Fruit fly (Drosophila melanogaster) whole organism, embryonic: Measurements from ENCODE around the gene CG5235.

Source experiments
- CG11696 ChIP-seq: fragments of 200-800 bp; sonication (Bioruptor generic); IDR thresholded peaks from 2 replicates; pipeline ENCODE4 v1.3.6; 2022; ENCODE audit warnings: missing biosample characterization, missing genetic modification characterization
- CG12236 ChIP-seq: fragments of 200-800 bp; sonication (Bioruptor generic); optimal IDR thresholded peaks from 2 replicates; lab custom pipeline; 2016; ENCODE audit warnings: missing biosample characterization, missing genetic modification characterization
- CG13424 ChIP-seq: fragments of 200-800 bp; sonication (Bioruptor generic); optimal IDR thresholded peaks from 2 replicates; lab custom pipeline; 2019; ENCODE audit warnings: missing biosample characterization, mild to moderate bottlenecking, missing genetic modification characterization, moderate library complexity
- CG14667 ChIP-seq: fragments of 200-800 bp; sonication (Bioruptor generic); IDR thresholded peaks from 2 replicates; pipeline ENCODE4 v1.3.6; 2022; ENCODE audit warnings: missing biosample characterization, missing genetic modification characterization
- CG14860 ChIP-seq: fragments of 200-800 bp; sonication (Bioruptor generic); IDR thresholded peaks from 3 replicates; pipeline ENCODE4 v1.3.6; 2022; ENCODE audit warnings: missing biosample characterization, missing genetic modification characterization; ENCODE audit not compliant: partially characterized antibody
- CG1602 ChIP-seq: fragments of 200-800 bp; sonication (Bioruptor generic); optimal IDR thresholded peaks from 3 replicates; lab custom pipeline; 2016; ENCODE audit warnings: missing biosample characterization, missing genetic modification characterization
- CG16779 ChIP-seq: fragments of 200-800 bp; sonication (Bioruptor generic); IDR thresholded peaks from 2 replicates; pipeline ENCODE4 v1.3.6; 2022; ENCODE audit warnings: missing biosample characterization, missing genetic modification characterization
- CG16863 ChIP-seq: fragments of 200-800 bp; sonication (Bioruptor generic); optimal IDR thresholded peaks from 3 replicates; lab custom pipeline; 2016; ENCODE audit warnings: missing biosample characterization, missing genetic modification characterization
- CG18262 ChIP-seq: fragments of 200-800 bp; optimal IDR thresholded peaks from 3 replicates; lab custom pipeline; 2019; ENCODE audit warnings: missing biosample characterization, mild to moderate bottlenecking, missing genetic modification characterization, moderate library complexity
- CG2129 ChIP-seq: fragments of 200-800 bp; sonication (Bioruptor generic); IDR thresholded peaks from 2 replicates; pipeline ENCODE4 v1.3.6; 2022; ENCODE audit warnings: missing biosample characterization, missing genetic modification characterization; ENCODE audit not compliant: partially characterized antibody
- CG3281 ChIP-seq: fragments of 200-800 bp; sonication (Bioruptor generic); optimal IDR thresholded peaks from 3 replicates; lab custom pipeline; 2017; ENCODE audit warnings: missing biosample characterization, mild to moderate bottlenecking, missing genetic modification characterization
- CG7271 ChIP-seq: fragments of 200-800 bp; sonication (Bioruptor generic); optimal IDR thresholded peaks from 2 replicates; lab custom pipeline; 2018; ENCODE audit warnings: missing biosample characterization, mild to moderate bottlenecking, missing genetic modification characterization, moderate library complexity
- CG9797 ChIP-seq: fragments of 200-800 bp; sonication (Bioruptor generic); optimal IDR thresholded peaks from 3 replicates; lab custom pipeline; 2018; ENCODE audit warnings: missing biosample characterization, mild to moderate bottlenecking, missing genetic modification characterization
- Dek ChIP-seq: fragments of 200-800 bp; sonication (Bioruptor generic); optimal IDR thresholded peaks from 3 replicates; lab custom pipeline; 2019; ENCODE audit warnings: missing biosample characterization, mild to moderate bottlenecking, missing genetic modification characterization, moderate library complexity
- Doc3 ChIP-seq: fragments of 200-800 bp; sonication (Bioruptor generic); IDR thresholded peaks from 3 replicates; pipeline ENCODE4 v1.3.6; 2022; ENCODE audit warnings: missing biosample characterization, missing genetic modification characterization; ENCODE audit not compliant: partially characterized antibody
- Drgx ChIP-seq: fragments of 200-800 bp; sonication (Bioruptor generic); IDR thresholded peaks from 2 replicates; pipeline ENCODE4 v1.3.6; 2022; ENCODE audit warnings: missing biosample characterization, missing genetic modification characterization
- H2.0 ChIP-seq: fragments of 200-800 bp; sonication (Bioruptor generic); IDR thresholded peaks from 2 replicates; pipeline ENCODE4 v1.3.6; 2022; ENCODE audit warnings: missing biosample characterization, missing genetic modification characterization
- HLH3B ChIP-seq: fragments of 200-800 bp; sonication (Bioruptor generic); IDR thresholded peaks from 2 replicates; pipeline ENCODE4 v1.3.6; 2022; ENCODE audit warnings: missing biosample characterization, missing genetic modification characterization
- Hey ChIP-seq: fragments of 200-800 bp; sonication (Bioruptor generic); optimal IDR thresholded peaks from 3 replicates; lab custom pipeline; 2018; ENCODE audit warnings: missing biosample characterization, mild to moderate bottlenecking, missing genetic modification characterization
- Jarid2 ChIP-seq: fragments of 200-800 bp; sonication (Bioruptor generic); optimal IDR thresholded peaks from 3 replicates; lab custom pipeline; 2017; ENCODE audit warnings: mild to moderate bottlenecking, missing biosample characterization, missing genetic modification reagents, missing genetic modification characterization
- Mes4 ChIP-seq: fragments of 200-800 bp; sonication (Bioruptor generic); optimal IDR thresholded peaks from 2 replicates; lab custom pipeline; 2016; ENCODE audit warnings: missing biosample characterization, missing genetic modification characterization
- NC2β ChIP-seq: fragments of 200-800 bp; sonication (Bioruptor generic); optimal IDR thresholded peaks from 2 replicates; lab custom pipeline; 2016; ENCODE audit warnings: missing biosample characterization, missing genetic modification characterization
- Neu2 ChIP-seq: fragments of 200-800 bp; sonication (Bioruptor generic); optimal IDR thresholded peaks from 3 replicates; lab custom pipeline; 2016; ENCODE audit warnings: missing biosample characterization, missing genetic modification characterization, borderline replicate concordance
- Nf-YA ChIP-seq: fragments of 200-800 bp; sonication (Bioruptor generic); IDR thresholded peaks from 2 replicates; pipeline ENCODE4 v1.3.6; 2022; ENCODE audit warnings: missing biosample characterization, missing genetic modification characterization
- Pdp1 ChIP-seq, 2 experiments: fragments of 200-800 bp; sonication (Bioruptor generic); optimal IDR thresholded peaks; 3 replicates each; lab custom pipeline; 2016; ENCODE audit warnings: missing biosample characterization in 2 of 2, missing genetic modification characterization in 2 of 2, mild to moderate bottlenecking in 1 of 2, moderate library complexity in 1 of 2
- Side ChIP-seq: fragments of 200-800 bp; sonication (Bioruptor generic); optimal IDR thresholded peaks from 2 replicates; lab custom pipeline; 2016; ENCODE audit warnings: missing biosample characterization, missing genetic modification characterization
- Sin3A ChIP-seq: fragments of >200 bp; optimal IDR thresholded peaks from 2 replicates; lab custom pipeline; 2018
- Sox100B ChIP-seq: fragments of 200-800 bp; sonication (Bioruptor generic); optimal IDR thresholded peaks from 3 replicates; lab custom pipeline; 2018; ENCODE audit warnings: missing biosample characterization, mild to moderate bottlenecking, missing genetic modification characterization
- Sry-δ ChIP-seq: fragments of 200-800 bp; sonication (Bioruptor generic); optimal IDR thresholded peaks from 2 replicates; lab custom pipeline; 2016; ENCODE audit warnings: missing biosample characterization, missing genetic modification characterization
- Stat92E ChIP-seq, 3 experiments: fragments of >200 bp in 2 of 3; fragments of 200-800 bp in 1 of 3; sonication (Bioruptor generic) in 1 of 3; optimal IDR thresholded peaks; 2 replicates each; lab custom pipeline; 2017 to 2019; ENCODE audit warnings: missing biosample characterization in 3 of 3, missing genetic modification characterization in 3 of 3, mild to moderate bottlenecking in 1 of 3, moderate library complexity in 1 of 3
- Vsx1 ChIP-seq: fragments of 200-800 bp; sonication (Bioruptor generic); optimal IDR thresholded peaks from 2 replicates; lab custom pipeline; 2017; ENCODE audit warnings: missing biosample characterization, mild to moderate bottlenecking, missing genetic modification characterization, missing genetic modification reagents
- abd-A ChIP-seq: fragments of 200-800 bp; sonication (Bioruptor generic); optimal IDR thresholded peaks from 3 replicates; lab custom pipeline; 2019; ENCODE audit warnings: missing biosample characterization, mild to moderate bottlenecking, missing genetic modification characterization, moderate library complexity
- al ChIP-seq: fragments of 200-800 bp; sonication (Bioruptor generic); IDR thresholded peaks from 2 replicates; pipeline ENCODE4 v1.3.6; 2022; ENCODE audit warnings: missing biosample characterization, missing genetic modification characterization
- cato ChIP-seq: fragments of 200-800 bp; sonication (Bioruptor generic); optimal IDR thresholded peaks from 2 replicates; lab custom pipeline; 2016; ENCODE audit warnings: missing biosample characterization, missing genetic modification characterization, borderline replicate concordance
- disco-r ChIP-seq: fragments of 200-800 bp; sonication (Bioruptor generic); optimal IDR thresholded peaks from 2 replicates; lab custom pipeline; 2016; ENCODE audit warnings: missing biosample characterization, missing genetic modification characterization
- ewg ChIP-seq: fragments of 200-800 bp; sonication (Bioruptor generic); optimal IDR thresholded peaks from 3 replicates; lab custom pipeline; 2017; ENCODE audit warnings: mild to moderate bottlenecking, missing biosample characterization, missing genetic modification reagents, missing genetic modification characterization
- fru ChIP-seq: fragments of >200 bp; optimal IDR thresholded peaks from 2 replicates; lab custom pipeline; 2017
- gce ChIP-seq: fragments of 200-800 bp; sonication (Bioruptor generic); IDR thresholded peaks from 3 replicates; pipeline ENCODE4 v1.3.6; 2022; ENCODE audit warnings: missing biosample characterization, missing genetic modification characterization
- gem ChIP-seq: fragments of 200-800 bp; sonication (Bioruptor generic); optimal IDR thresholded peaks from 2 replicates; lab custom pipeline; 2019; ENCODE audit warnings: missing biosample characterization, mild to moderate bottlenecking, missing genetic modification characterization, moderate library complexity
- grn ChIP-seq: fragments of 200-800 bp; sonication (Bioruptor generic); optimal IDR thresholded peaks from 3 replicates; lab custom pipeline; 2017; ENCODE audit warnings: missing biosample characterization, missing genetic modification characterization
- gt ChIP-seq: fragments of 200-800 bp; sonication (Bioruptor generic); IDR thresholded peaks from 2 replicates; pipeline ENCODE4 v1.3.6; 2022; ENCODE audit warnings: missing biosample characterization, missing genetic modification characterization
- ham ChIP-seq: fragments of 200-800 bp; sonication (Bioruptor generic); IDR thresholded peaks from 2 replicates; pipeline ENCODE4 v1.3.6; 2022; ENCODE audit warnings: missing biosample characterization, missing genetic modification characterization
- hkb ChIP-seq, 2 experiments: fragments of 200-800 bp in 1 of 2; fragments of >200 bp in 1 of 2; sonication (Bioruptor generic) in 1 of 2; IDR thresholded peaks in 1 of 2; optimal IDR thresholded peaks in 1 of 2; 2 replicates each; pipeline versions ENCODE4 v1.3.6 to Lab custom; 2017 to 2022; ENCODE audit warnings: missing biosample characterization in 1 of 2, missing genetic modification characterization in 1 of 2
- otp ChIP-seq: fragments of 200-800 bp; sonication (Bioruptor generic); IDR thresholded peaks from 3 replicates; pipeline ENCODE4, ENCODE4 v1.3.6; 2022; ENCODE audit warnings: missing biosample characterization, missing genetic modification characterization
- p53 ChIP-seq: fragments of 200-800 bp; sonication (Bioruptor generic); optimal IDR thresholded peaks from 2 replicates; lab custom pipeline; 2016; ENCODE audit warnings: missing biosample characterization, missing genetic modification characterization
- pita ChIP-seq: fragments of 200-800 bp; sonication (Bioruptor generic); optimal IDR thresholded peaks from 2 replicates; lab custom pipeline; 2017; ENCODE audit warnings: missing biosample characterization, mild to moderate bottlenecking, missing genetic modification characterization
- rib ChIP-seq: fragments of 200-800 bp; sonication (Bioruptor generic); IDR thresholded peaks from 2 replicates; pipeline ENCODE4 v1.3.6; 2022; ENCODE audit warnings: missing biosample characterization, missing genetic modification characterization
- ro ChIP-seq: fragments of 200-800 bp; sonication (Bioruptor generic); IDR thresholded peaks from 2 replicates; pipeline ENCODE4 v1.3.6; 2022; ENCODE audit warnings: missing biosample characterization, missing genetic modification characterization
- run ChIP-seq: fragments of 200-800 bp; sonication (Bioruptor generic); optimal IDR thresholded peaks from 3 replicates; lab custom pipeline; 2018; ENCODE audit warnings: missing biosample characterization, mild to moderate bottlenecking, missing genetic modification characterization
- sens-2 ChIP-seq: fragments of 200-800 bp; sonication (Bioruptor generic); IDR thresholded peaks from 2 replicates; pipeline ENCODE4 v1.3.6; 2022; ENCODE audit warnings: missing biosample characterization, missing genetic modification characterization
- sima ChIP-seq: fragments of 200-800 bp; sonication (Bioruptor generic); optimal IDR thresholded peaks from 2 replicates; lab custom pipeline; 2016; ENCODE audit warnings: missing biosample characterization, missing genetic modification characterization
- so ChIP-seq: fragments of 200-800 bp; sonication (Bioruptor generic); IDR thresholded peaks from 3 replicates; pipeline ENCODE4 v1.3.6; 2022; ENCODE audit warnings: missing biosample characterization, missing genetic modification characterization

The CG5235 gene

DNA sequence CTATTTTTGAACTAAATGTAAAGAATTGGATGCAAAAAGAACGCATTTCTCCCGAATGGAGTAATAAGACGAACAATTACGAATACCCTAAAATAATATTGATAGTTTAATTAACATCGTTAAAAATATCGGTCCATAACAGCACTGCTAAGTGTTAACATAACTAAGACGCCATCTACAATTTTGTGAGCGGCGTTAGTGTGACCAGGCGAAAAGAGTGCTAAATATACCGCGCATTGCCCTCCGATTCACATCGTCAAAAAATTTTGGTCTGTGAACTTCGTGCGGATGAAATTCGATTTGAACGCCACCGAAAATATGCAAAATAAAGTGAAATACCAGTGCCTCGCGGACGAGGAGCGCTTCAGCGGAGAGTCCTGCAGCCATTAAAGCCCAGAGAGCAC is 38.5 kb downstream of the CG5235 start, which contains the start of gene Mbs (continued):
- TF ChIP-seq Pdp1 (GFP tag; optimal IDR thresholded peaks at IDR 0.05; lab: Kevin White, UChicago) = no peak
- TF ChIP-seq Vsx1 (GFP tag; lab: Kevin White, UChicago) = peak; percentile 48
- peak; percentile 37; the same call in 2 of the 3 replicates for TF ChIP-seq Doc3 (GFP tag; lab: Robert Waterston, UW)
- TF ChIP-seq fru (lab: Kevin White, UChicago) = no peak
- no peak for TF ChIP-seq pita
- TF ChIP-seq Sox100B (GFP tag; lab: Kevin White, UChicago) = no peak
- TF ChIP-seq so = peak; percentile 58; the same call in 1 of the 3 replicates
- TF ChIP-seq Hey (tag; lab: Kevin White, UChicago) = no peak
- TF ChIP-seq cato (GFP tag; lab: Kevin White, UChicago) = no peak
- no peak for TF ChIP-seq gt
- no peak for TF ChIP-seq Side (GFP tag; lab: Kevin White, UChicago)
- no peak for TF ChIP-seq Neu2 (GFP tag; lab: Kevin White, UChicago)
- TF ChIP-seq CG16863 = no peak
- peak; percentile 6 for TF ChIP-seq run (tag; lab: Kevin White, UChicago)
- no peak for TF ChIP-seq Drgx (GFP tag; lab: Robert Waterston, UW)
- TF ChIP-seq HLH3B = no peak
- TF ChIP-seq rib (GFP tag; lab: Robert Waterston, UW) = no peak
- TF ChIP-seq CG11696 (GFP tag; lab: Robert Waterston, UW) = no peak
- TF ChIP-seq gem = no peak
- no peak for TF ChIP-seq CG3281 (GFP tag; lab: Kevin White, UChicago)
- no peak for TF ChIP-seq sens-2
- TF ChIP-seq otp (GFP tag; lab: Robert Waterston, UW) = no peak
- no peak for TF ChIP-seq sima
- TF ChIP-seq grn = no peak
- TF ChIP-seq abd-A (tag; lab: Kevin White, UChicago) = peak; percentile 61
- peak; percentile 1 for TF ChIP-seq Dek (tag; lab: Kevin White, UChicago)
- peak; percentile 27 for TF ChIP-seq Sin3A (lab: Kevin White, UChicago)
- TF ChIP-seq Jarid2 (GFP tag; lab: Kevin White, UChicago) = peak; percentile 51
- no peak for TF ChIP-seq al (GFP tag; lab: Robert Waterston, UW)
- no peak for TF ChIP-seq ham (GFP tag; lab: Robert Waterston, UW)
- no peak for TF ChIP-seq NC2β (GFP tag; lab: Kevin White, UChicago)
- no peak for TF ChIP-seq CG7271 (tag; lab: Kevin White, UChicago)
- no peak for TF ChIP-seq CG13424 (tag; lab: Kevin White, UChicago)
- 0 out of 3 replicates have a peak, but pooled peaks have one; percentile 10 for TF ChIP-seq CG14860 (GFP tag; lab: Robert Waterston, UW)
- no peak for TF ChIP-seq hkb (optimal IDR thresholded peaks at IDR 0.05; lab: Kevin White, UChicago)
- peak; percentile 31; the same call in 1 of the 2 replicates for TF ChIP-seq hkb (GFP tag; IDR thresholded peaks at IDR 0.05; lab: Robert Waterston, UW)
- no peak for TF ChIP-seq p53 (GFP tag; lab: Kevin White, UChicago)
- no peak for TF ChIP-seq CG14667 (GFP tag; lab: Robert Waterston, UW)
- TF ChIP-seq CG18262 (tag; lab: Kevin White, UChicago) = no peak
- TF ChIP-seq Stat92E (GFP tag; optimal IDR thresholded peaks at IDR 0.05; lab: Kevin White, UChicago) = no peak
- TF ChIP-seq CG1602 (GFP tag; lab: Kevin White, UChicago) = no peak
- no peak for TF ChIP-seq Nf-YA (GFP tag; lab: Robert Waterston, UW)
- TF ChIP-seq CG2129 = peak; percentile 57; the same call in 1 of the 2 replicates
- TF ChIP-seq CG16779 (GFP tag; lab: Robert Waterston, UW) = no peak
- peak; percentile 85 for TF ChIP-seq CG9797 (GFP tag; lab: Kevin White, UChicago)
- TF ChIP-seq CG12236 = no peak
- TF ChIP-seq H2.0 (GFP tag; lab: Robert Waterston, UW) = no peak
- TF ChIP-seq gce (GFP tag; lab: Robert Waterston, UW) = no peak
- TF ChIP-seq ewg (GFP tag; lab: Kevin White, UChicago) = no peak
- no peak for TF ChIP-seq ro (GFP tag; lab: Robert Waterston, UW)
- no peak for TF ChIP-seq disco-r
- TF ChIP-seq Mes4 (GFP tag; lab: Kevin White, UChicago) = no peak
- peak; percentile 49 for TF ChIP-seq Sry-δ
